Fruit fly (Drosophila melanogaster): Measurements from ENCODE around the gene RIOK2.

dm6 chr3R:25249145-25250141, 16.2 kb upstream of the RIOK2 start, which contains the start of gene Nup358:
- TF ChIP-seq pan (optimal IDR thresholded peaks at IDR 0.05) (no peak), Hnf4 (GFP tag; optimal IDR thresholded peaks at IDR 0.05) (no peak), Abd-B (GFP tag; optimal IDR thresholded peaks at IDR 0.05) (no peak), ey (GFP tag; optimal IDR thresholded peaks at IDR 0.05) (no peak), woc (GFP tag; optimal IDR thresholded peaks at IDR 0.05) (no peak), Dfd (GFP tag; optimal IDR thresholded peaks at IDR 0.05) (no peak), dsf (GFP tag; optimal IDR thresholded peaks at IDR 0.05; ENCODE audit: borderline replicate concordance) (no peak), Jra (GFP tag; optimal IDR thresholded peaks at IDR 0.05) (no peak)
